Worm (Caenorhabditis elegans): ENCODE data around the gene dgk-2.

DNA sequence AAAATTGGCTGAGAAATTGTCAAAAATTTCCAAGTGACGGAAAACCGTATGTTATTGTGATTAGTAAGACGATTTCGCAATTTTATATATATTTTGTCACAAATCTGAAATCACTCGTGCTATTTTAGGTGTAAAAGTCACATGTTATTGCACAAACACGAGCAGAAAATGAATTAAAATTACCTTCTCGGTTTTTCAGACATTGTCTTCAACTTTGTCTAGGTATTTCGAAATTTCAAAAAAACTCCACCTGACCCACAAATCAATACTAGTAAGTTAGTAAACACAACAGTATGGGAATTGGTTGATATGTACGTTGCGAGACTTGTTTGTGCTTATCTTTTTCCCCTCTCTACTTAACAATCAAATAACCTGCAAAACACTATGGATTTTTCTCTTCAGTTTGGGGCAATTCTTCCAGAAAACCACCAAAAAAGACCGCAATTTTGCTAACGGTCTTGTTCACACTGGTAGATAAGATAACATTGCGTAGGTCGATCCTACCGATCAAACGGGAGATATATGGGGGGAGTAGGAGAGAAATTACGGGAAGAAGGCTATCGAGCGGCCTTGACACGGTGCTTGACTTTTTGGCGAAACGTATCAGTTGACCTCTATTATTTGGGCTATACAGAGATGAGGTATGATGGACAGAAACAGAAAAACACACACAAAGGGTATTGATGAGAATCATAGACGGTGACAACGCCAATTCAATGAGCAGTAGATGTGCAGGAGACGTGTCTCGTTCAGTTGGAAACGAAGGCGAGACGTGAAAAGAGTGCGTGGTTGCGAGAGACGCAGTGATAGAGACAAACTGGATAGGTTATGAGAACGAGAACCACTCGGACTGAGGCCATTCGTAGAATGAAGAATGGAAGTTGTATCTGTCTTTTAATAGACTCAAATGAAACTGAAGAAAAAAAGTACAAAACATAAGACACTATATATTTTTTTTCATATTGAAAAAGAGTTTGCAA lies 17.9 kb upstream of the dgk-2 start, which contains the start of gene C07A12.7:
- TF ChIP-seq ztf-11 (tag; optimal IDR thresholded peaks at IDR 0.05) (no peak), daf-12 (tag; optimal IDR thresholded peaks at IDR 0.05) (no peak), pqm-1 (tag; optimal IDR thresholded peaks at IDR 0.05) (no peak), lin-15B (tag; optimal IDR thresholded peaks at IDR 0.05) (no peak), nhr-25 (tag; optimal IDR thresholded peaks at IDR 0.05) (peak; percentile 58), nhr-11 (tag; optimal IDR thresholded peaks at IDR 0.05) (no peak), jun-1 (tag; optimal IDR thresholded peaks at IDR 0.05) (no peak), elt-2 (tag; optimal IDR thresholded peaks at IDR 0.05) (no peak), nhr-77 (tag; optimal IDR thresholded peaks at IDR 0.05) (no peak), lsy-12 (tag; optimal IDR thresholded peaks at IDR 0.05) (no peak), aly-2 (tag; optimal IDR thresholded peaks at IDR 0.05) (no peak), snpc-4 (tag; optimal IDR thresholded peaks at IDR 0.05) (no peak)
